Worm (Caenorhabditis elegans) whole organism, L4 larva: ENCODE measurements around the gene nlp-27.

Experiments
- D1046.2 ChIP-seq: fragments of 200-800 bp; sonication (Bioruptor generic); IDR thresholded peaks from 2 replicates; pipeline ENCODE4 v1.3.6; 2022; ENCODE audit warnings: missing genetic modification characterization, missing compliant biosample characterization
- ZK546.5 ChIP-seq, 2 experiments: sonication (generic microtip); optimal IDR thresholded peaks; 2 replicates each; lab custom pipeline; 2017; ENCODE audit warnings: missing biosample characterization in 2 of 2, missing genetic modification characterization in 2 of 2
- aly-2 ChIP-seq: sonication (generic microtip); optimal IDR thresholded peaks from 2 replicates; lab custom pipeline; 2018; ENCODE audit warnings: missing biosample characterization, missing genetic modification characterization
- ceh-32 ChIP-seq: sonication (generic microtip); optimal IDR thresholded peaks from 2 replicates; lab custom pipeline; 2016; ENCODE audit warnings: mild to moderate bottlenecking, missing genetic modification characterization, missing compliant biosample characterization; ENCODE audit not compliant: poor library complexity
- hlh-30 ChIP-seq: sonication (generic microtip); optimal IDR thresholded peaks from 2 replicates; lab custom pipeline; 2017; ENCODE audit warnings: antibody characterized with exemption, mild to moderate bottlenecking, missing genetic modification characterization, missing compliant biosample characterization; ENCODE audit not compliant: insufficient read depth
- jun-1 ChIP-seq: fragments of 150-350 bp; optimal IDR thresholded peaks from 2 replicates; lab custom pipeline; 2014; ENCODE audit warnings: missing biosample characterization, missing genetic modification reagents, missing genetic modification characterization
- lsy-2 ChIP-seq, 2 experiments: fragments of 150-350 bp in 1 of 2; sonication (generic microtip) in 1 of 2; optimal IDR thresholded peaks; 2 replicates each; lab custom pipeline; 2014 to 2017; ENCODE audit warnings: missing biosample characterization in 2 of 2, missing genetic modification characterization in 2 of 2
- mdt-29 ChIP-seq: fragments of 200-800 bp; sonication (Bioruptor generic); IDR thresholded peaks from 2 replicates; pipeline ENCODE4 v1.3.6; 2022; ENCODE audit warnings: missing genetic modification reagents, missing genetic modification characterization, missing compliant biosample characterization
- nhr-237 ChIP-seq: sonication (generic microtip); optimal IDR thresholded peaks from 2 replicates; lab custom pipeline; 2017; ENCODE audit warnings: missing biosample characterization, missing genetic modification characterization
- pha-4 ChIP-seq, 2 experiments: fragments of 150-350 bp in 1 of 2; fragments of 200-800 bp in 1 of 2; sonication (Bioruptor generic) in 1 of 2; IDR thresholded peaks in 1 of 2; optimal IDR thresholded peaks in 1 of 2; 2 replicates each; pipeline versions ENCODE4 v1.3.6 to Lab custom; 2014 to 2022; ENCODE audit warnings: missing genetic modification characterization in 2 of 2, missing genetic modification reagents in 2 of 2, missing biosample characterization in 1 of 2, missing compliant biosample characterization in 1 of 2
- snpc-4 ChIP-seq: fragments of 150-350 bp; optimal IDR thresholded peaks from 2 replicates; lab custom pipeline; 2014; ENCODE audit warnings: missing biosample characterization, missing genetic modification characterization
- spr-3 ChIP-seq: fragments of 200-800 bp; sonication (Bioruptor generic); optimal IDR thresholded peaks from 2 replicates; lab custom pipeline; 2018; ENCODE audit warnings: mild to moderate bottlenecking, missing genetic modification characterization, missing compliant biosample characterization
- zag-1 ChIP-seq: fragments of 150-350 bp; optimal IDR thresholded peaks from 2 replicates; lab custom pipeline; 2014; ENCODE audit warnings: missing biosample characterization, missing genetic modification characterization

- TF ChIP-seq lsy-2 (tag; optimal IDR thresholded peaks at IDR 0.05; lab: Kevin White, UChicago) (no peak), ZK546.5 (tag; optimal IDR thresholded peaks at IDR 0.05; lab: Kevin White, UChicago) (no peak), spr-3 (GFP tag; lab: Kevin White, UChicago) (no peak), nhr-237 (tag; lab: Kevin White, UChicago) (no peak), ceh-32 (tag; lab: Kevin White, UChicago) (no peak), jun-1 (tag; lab: Kevin White, UChicago) (no peak), snpc-4 (tag; lab: Kevin White, UChicago) (no peak), zag-1 (tag; lab: Kevin White, UChicago) (no peak), hlh-30 (tag; lab: Kevin White, UChicago) (no peak), aly-2 (tag; lab: Kevin White, UChicago) (no peak), D1046.2 (GFP tag; lab: Robert Waterston, UW) (no peak), mdt-29 (no peak), pha-4 (GFP tag; IDR thresholded peaks at IDR 0.05; lab: Robert Waterston, UW) (no peak), pha-4 (tag; optimal IDR thresholded peaks at IDR 0.05; lab: Kevin White, UChicago) (no peak)
Measured at ce11 chrV:3992334-3992733, 3.2 kb downstream of the nlp-27 start.
